Fruit fly (Drosophila melanogaster): ENCODE data around the gene CG45122.

DNA sequence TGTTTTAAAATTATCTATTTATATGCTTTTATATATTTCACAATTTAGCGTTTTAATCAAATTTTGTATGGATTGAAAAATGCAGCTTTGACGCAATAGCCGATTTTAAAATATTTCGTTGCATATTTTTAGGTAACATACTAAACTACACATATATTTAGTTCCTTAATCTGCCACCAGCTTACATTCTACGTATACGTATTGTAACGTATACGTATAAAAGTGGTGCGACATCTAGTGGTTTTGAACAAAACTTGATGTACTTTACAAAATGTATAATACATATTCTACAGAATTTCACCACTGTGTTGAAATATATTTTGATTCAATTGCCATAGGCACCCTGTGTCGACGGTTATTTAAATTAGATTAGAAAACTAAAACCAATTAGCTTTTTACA, 34.3 kb downstream of the CG45122 start:
- TF ChIP-seq CG3032 (tag; optimal IDR thresholded peaks at IDR 0.05), result no peak
- TF ChIP-seq CG9139 (GFP tag; optimal IDR thresholded peaks at IDR 0.05), result no peak
- no peak for TF ChIP-seq net (GFP tag; optimal IDR thresholded peaks at IDR 0.05)
- TF ChIP-seq CG1621 (tag; optimal IDR thresholded peaks at IDR 0.05), result no peak
- TF ChIP-seq Lpt (GFP tag; optimal IDR thresholded peaks at IDR 0.05), result no peak
- no peak for TF ChIP-seq Sox102F (GFP tag; optimal IDR thresholded peaks at IDR 0.05)
- TF ChIP-seq CG11762 (GFP tag; optimal IDR thresholded peaks at IDR 0.05; ENCODE audit: insufficient read depth), result no peak
- TF ChIP-seq CG3919 (GFP tag; optimal IDR thresholded peaks at IDR 0.05), result no peak
- no peak for TF ChIP-seq CG6854 (GFP tag; optimal IDR thresholded peaks at IDR 0.05)
- no peak for TF ChIP-seq Gug (GFP tag; IDR thresholded peaks at IDR 0.05)
- TF ChIP-seq Blimp-1 (GFP tag; optimal IDR thresholded peaks at IDR 0.05), result no peak
- TF ChIP-seq Sox14 (GFP tag; optimal IDR thresholded peaks at IDR 0.05), result no peak
- TF ChIP-seq CG8119 (GFP tag; IDR thresholded peaks at IDR 0.05), result no peak
